Worm (Caenorhabditis elegans) whole organism, L2 larva: Measurements from ENCODE around the gene ceh-87.

ENCODE experiments used
- C34F6.9 ChIP-seq: fragments of 150-350 bp; optimal IDR thresholded peaks from 2 replicates; lab custom pipeline; 2014; ENCODE audit warnings: missing biosample characterization, missing genetic modification characterization
- R02D3.7 ChIP-seq: fragments of 150-350 bp; optimal IDR thresholded peaks from 2 replicates; lab custom pipeline; 2014; ENCODE audit warnings: missing biosample characterization, missing genetic modification characterization
- Y55F3AM.14 ChIP-seq: fragments of 200-800 bp; sonication (Bioruptor generic); optimal IDR thresholded peaks from 2 replicates; lab custom pipeline; 2018; ENCODE audit warnings: mild to moderate bottlenecking, missing genetic modification characterization, missing compliant biosample characterization
- ZK546.5 ChIP-seq: sonication (generic microtip); optimal IDR thresholded peaks from 2 replicates; lab custom pipeline; 2017; ENCODE audit warnings: missing biosample characterization, missing genetic modification characterization
- aly-2 ChIP-seq: fragments of 150-350 bp; optimal IDR thresholded peaks from 2 replicates; lab custom pipeline; 2014; ENCODE audit warnings: missing biosample characterization, missing genetic modification characterization
- blmp-1 ChIP-seq: sonication (generic microtip); optimal IDR thresholded peaks from 2 replicates; lab custom pipeline; 2017; ENCODE audit warnings: missing genetic modification characterization, mild to moderate bottlenecking, missing compliant biosample characterization, antibody characterized with exemption, moderate library complexity; ENCODE audit not compliant: insufficient read depth
- ceh-16 ChIP-seq: fragments of 150-350 bp; optimal IDR thresholded peaks from 2 replicates; lab custom pipeline; 2014; ENCODE audit warnings: missing biosample characterization, missing genetic modification characterization
- ceh-82 ChIP-seq: fragments of 150-350 bp; optimal IDR thresholded peaks from 2 replicates; lab custom pipeline; 2014; ENCODE audit warnings: missing biosample characterization, missing genetic modification characterization
- crh-2 ChIP-seq: sonication (generic microtip); optimal IDR thresholded peaks from 2 replicates; lab custom pipeline; 2017; ENCODE audit warnings: missing biosample characterization, missing genetic modification characterization
- egl-27 ChIP-seq: sonication (generic microtip); optimal IDR thresholded peaks from 3 replicates; lab custom pipeline; 2017; ENCODE audit warnings: missing biosample characterization, missing genetic modification reagents, missing genetic modification characterization
- elt-1 ChIP-seq: fragments of 150-350 bp; optimal IDR thresholded peaks from 2 replicates; lab custom pipeline; 2014; ENCODE audit warnings: missing biosample characterization, missing genetic modification characterization
- elt-3 ChIP-seq: sonication (generic microtip); optimal IDR thresholded peaks from 2 replicates; lab custom pipeline; 2017; ENCODE audit warnings: missing biosample characterization, missing genetic modification characterization
- fos-1 ChIP-seq: fragments of 150-350 bp; optimal IDR thresholded peaks from 2 replicates; lab custom pipeline; 2014; ENCODE audit warnings: missing biosample characterization, missing genetic modification characterization
- lin-11 ChIP-seq: fragments of 150-350 bp; sonication (generic microtip); optimal IDR thresholded peaks from 2 replicates; lab custom pipeline; 2014; ENCODE audit warnings: missing biosample characterization, missing genetic modification characterization, inconsistent platforms, mixed read lengths
- lin-13 ChIP-seq: fragments of 150-350 bp; optimal IDR thresholded peaks from 2 replicates; lab custom pipeline; 2014; ENCODE audit warnings: missing biosample characterization, missing genetic modification reagents, missing genetic modification characterization
- lin-39 ChIP-seq: fragments of 150-350 bp; optimal IDR thresholded peaks from 2 replicates; lab custom pipeline; 2014; ENCODE audit warnings: missing biosample characterization, missing genetic modification reagents, missing genetic modification characterization
- mab-5 ChIP-seq: fragments of 150-350 bp; optimal IDR thresholded peaks from 2 replicates; lab custom pipeline; 2014; ENCODE audit warnings: missing biosample characterization, missing genetic modification characterization
- mbf-1 ChIP-seq: sonication (generic microtip); optimal IDR thresholded peaks from 2 replicates; lab custom pipeline; 2017; ENCODE audit warnings: missing biosample characterization, missing genetic modification characterization
- mdl-1 ChIP-seq, 2 experiments: fragments of 150-350 bp in 1 of 2; sonication (generic microtip) in 1 of 2; optimal IDR thresholded peaks; 2 replicates each; lab custom pipeline; 2017; ENCODE audit warnings: missing biosample characterization in 2 of 2, missing genetic modification characterization in 2 of 2
- nhr-129 ChIP-seq: fragments of 150-350 bp; optimal IDR thresholded peaks from 2 replicates; lab custom pipeline; 2014; ENCODE audit warnings: missing biosample characterization, missing genetic modification characterization
- nhr-23 ChIP-seq: fragments of 150-350 bp; optimal IDR thresholded peaks from 2 replicates; lab custom pipeline; 2014; ENCODE audit warnings: missing biosample characterization, missing genetic modification reagents, missing genetic modification characterization
- nhr-25 ChIP-seq: fragments of 150-350 bp; sonication (generic microtip); optimal IDR thresholded peaks from 3 replicates; lab custom pipeline; 2014; ENCODE audit warnings: missing biosample characterization, missing genetic modification characterization
- nhr-6 ChIP-seq: fragments of 150-350 bp; optimal IDR thresholded peaks from 2 replicates; lab custom pipeline; 2014; ENCODE audit warnings: missing biosample characterization, missing genetic modification characterization
- nhr-77 ChIP-seq: fragments of 150-350 bp; optimal IDR thresholded peaks from 2 replicates; lab custom pipeline; 2014; ENCODE audit warnings: missing biosample characterization, missing genetic modification characterization
- sem-4 ChIP-seq: fragments of 150-350 bp; optimal IDR thresholded peaks from 2 replicates; lab custom pipeline; 2014; ENCODE audit warnings: missing biosample characterization, missing genetic modification reagents, missing genetic modification characterization
- skn-1 ChIP-seq: sonication (generic microtip); optimal IDR thresholded peaks from 2 replicates; lab custom pipeline; 2017; ENCODE audit warnings: missing biosample characterization, missing genetic modification characterization
- sma-3 ChIP-seq: sonication (generic microtip); optimal IDR thresholded peaks from 2 replicates; lab custom pipeline; 2016; ENCODE audit warnings: missing genetic modification reagents, missing genetic modification characterization, missing compliant biosample characterization
- sma-9 ChIP-seq, 2 experiments: fragments of 150-350 bp in 1 of 2; sonication (generic microtip) in 1 of 2; optimal IDR thresholded peaks; 2 replicates each; lab custom pipeline; 2014 to 2016; ENCODE audit warnings: missing genetic modification characterization in 2 of 2, mild to moderate bottlenecking in 1 of 2, missing biosample characterization in 1 of 2, missing compliant biosample characterization in 1 of 2, missing genetic modification reagents in 1 of 2, moderate library complexity in 1 of 2
- snpc-4 ChIP-seq: fragments of 150-350 bp; optimal IDR thresholded peaks from 2 replicates; lab custom pipeline; 2014; ENCODE audit warnings: missing biosample characterization, missing genetic modification characterization
- unc-55 ChIP-seq: fragments of 150-350 bp; sonication (generic microtip); optimal IDR thresholded peaks from 3 replicates; lab custom pipeline; 2014; ENCODE audit warnings: missing biosample characterization, missing genetic modification reagents, missing genetic modification characterization
- unc-62 ChIP-seq: fragments of 150-350 bp; optimal IDR thresholded peaks from 2 replicates; lab custom pipeline; 2014; ENCODE audit warnings: missing biosample characterization, missing genetic modification reagents, missing genetic modification characterization
- zag-1 ChIP-seq: fragments of 150-350 bp; optimal IDR thresholded peaks from 2 replicates; lab custom pipeline; 2014; ENCODE audit warnings: missing biosample characterization, missing genetic modification characterization
- ztf-1 ChIP-seq: fragments of 200-800 bp; sonication (Bioruptor generic); conservative IDR thresholded peaks from 2 replicates; pipeline ENCODE4 v1.3.6; 2022; ENCODE audit warnings: missing genetic modification characterization, missing compliant biosample characterization
- ztf-4 ChIP-seq: fragments of 150-350 bp; optimal IDR thresholded peaks from 2 replicates; lab custom pipeline; 2014; ENCODE audit warnings: missing biosample characterization, missing genetic modification characterization

The ceh-87 gene

DNA sequence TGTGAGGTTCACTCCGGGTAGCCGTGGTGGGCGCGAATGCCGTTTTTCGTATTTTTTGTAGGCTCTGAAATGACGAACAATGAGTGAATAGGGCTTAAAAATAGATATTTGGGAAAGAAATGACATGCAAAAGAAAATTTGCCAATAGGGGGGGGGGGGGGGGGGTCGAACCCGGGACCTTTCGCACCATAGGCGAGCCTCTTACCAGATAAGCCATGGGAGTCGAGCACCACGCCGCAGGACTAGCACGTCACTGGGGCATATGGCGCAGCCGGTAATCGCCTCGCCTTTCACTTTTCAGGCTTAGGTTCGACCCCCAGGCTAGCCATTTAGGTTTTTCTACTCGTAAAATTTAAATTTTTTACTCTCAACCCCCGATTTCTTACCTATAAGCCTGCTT lies 35.1 kb upstream of the ceh-87 start:
- TF ChIP-seq ceh-82 (tag; lab: Kevin White, UChicago) = no peak
- TF ChIP-seq mdl-1 (tag; optimal IDR thresholded peaks at IDR 0.05; lab: Kevin White, UChicago) = no peak
- no peak for TF ChIP-seq mbf-1
- no peak for TF ChIP-seq sma-9 (GFP tag; optimal IDR thresholded peaks at IDR 0.05; lab: Kevin White, UChicago)
- TF ChIP-seq sma-9 (tag; optimal IDR thresholded peaks at IDR 0.05; lab: Kevin White, UChicago) = no peak
- TF ChIP-seq skn-1 (tag; lab: Kevin White, UChicago) = no peak
- no peak for TF ChIP-seq sma-3
- TF ChIP-seq C34F6.9 (tag; lab: Kevin White, UChicago) = no peak
- TF ChIP-seq elt-1 (tag; lab: Kevin White, UChicago) = no peak
- no peak for TF ChIP-seq blmp-1
- TF ChIP-seq unc-55 (GFP tag; lab: Kevin White, UChicago) = no peak
- no peak for TF ChIP-seq lin-13 (GFP tag; lab: Kevin White, UChicago)
- TF ChIP-seq Y55F3AM.14 (GFP tag; lab: Kevin White, UChicago) = no peak
- TF ChIP-seq mab-5 = no peak
- no peak for TF ChIP-seq nhr-25 (tag; lab: Kevin White, UChicago)
- TF ChIP-seq, all 48 proteins: peak for 0

DNA sequence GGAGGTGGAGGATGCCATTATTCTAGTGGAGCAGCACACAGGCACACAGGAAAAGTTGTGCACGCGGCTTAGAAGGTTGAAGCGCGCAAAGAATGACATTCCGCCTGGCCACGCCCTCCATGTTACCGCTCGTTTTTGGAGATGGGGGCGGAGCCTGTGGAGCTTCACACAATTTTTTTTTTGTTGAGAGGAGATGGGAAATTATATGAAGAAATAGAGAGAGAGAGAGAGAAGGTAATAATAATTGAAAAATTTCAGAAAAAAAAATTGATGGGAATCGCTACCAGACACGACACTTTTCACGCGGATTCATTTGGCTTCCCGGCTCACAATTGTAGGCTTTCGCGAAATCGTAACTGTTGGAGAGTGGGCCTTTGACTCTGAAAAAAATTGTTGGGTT lies 33.2 kb upstream of the ceh-87 start, which contains the start of gene T05A8.3:
Gene T05A8.3 (minus strand): TSS at position 101 of the 400 bp plus-strand sequence.
- TF ChIP-seq nhr-23 (tag; lab: Kevin White, UChicago) (no peak), zag-1 (tag; lab: Kevin White, UChicago) (no peak), R02D3.7 (no peak), elt-3 (tag; lab: Kevin White, UChicago) (no peak), nhr-77 (no peak), fos-1 (no peak), mab-5 (no peak)
- TF ChIP-seq, all 48 proteins: peak for 0

DNA sequence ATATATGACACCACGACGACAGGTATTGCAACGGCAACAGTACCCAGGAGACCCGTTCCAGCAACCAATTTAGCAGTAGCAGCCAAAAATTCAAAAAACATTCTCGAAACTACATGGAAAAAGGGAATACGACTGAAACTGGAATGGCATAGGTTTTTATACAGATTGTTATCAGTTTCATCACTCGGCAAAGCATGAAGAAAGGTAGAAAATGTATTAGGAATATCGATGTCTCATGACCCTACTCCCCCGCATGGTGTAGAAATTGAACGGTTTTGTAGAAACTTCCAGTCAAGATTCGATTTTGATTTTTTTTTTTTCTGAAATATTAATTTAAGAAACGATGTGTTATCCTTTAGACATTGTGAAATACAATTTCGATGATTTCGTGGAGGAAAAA lies 26.8 kb upstream of the ceh-87 start, which contains the start of gene T05A8.2:
Gene T05A8.2 (minus strand): TSS at position 101 of the 400 bp plus-strand sequence.
- TF ChIP-seq egl-27 (tag; lab: Kevin White, UChicago) (no peak), unc-62 (GFP tag; lab: Kevin White, UChicago) (no peak)

DNA sequence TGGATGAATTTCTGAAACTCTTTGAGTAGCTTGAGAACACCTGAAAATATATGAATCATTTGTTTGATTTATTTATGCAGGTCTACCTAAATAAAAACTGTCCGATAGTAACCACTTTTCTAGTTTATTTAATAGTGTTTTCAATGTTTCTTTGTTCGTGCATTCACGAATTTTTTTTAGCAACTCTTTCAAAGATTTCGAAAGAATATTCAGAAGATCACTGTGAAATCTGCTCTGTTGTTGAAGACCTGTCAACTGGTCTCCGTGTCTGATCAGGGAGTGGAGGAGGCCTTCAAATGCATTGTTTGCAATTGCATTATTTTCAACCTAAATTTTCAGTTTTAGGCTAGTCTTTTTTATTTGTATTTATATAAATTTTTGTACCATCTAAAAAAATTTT lies 25.8 kb upstream of the ceh-87 start, which contains the start of gene T05A8.1:
Gene T05A8.1 (minus strand): TSS at position 101 of the 400 bp plus-strand sequence.
- TF ChIP-seq ZK546.5 (tag; lab: Kevin White, UChicago) = no peak
- TF ChIP-seq nhr-23 (tag; lab: Kevin White, UChicago) = no peak
- no peak for TF ChIP-seq sem-4 (tag; lab: Kevin White, UChicago)
- no peak for TF ChIP-seq lin-39 (tag; lab: Kevin White, UChicago)
- no peak for TF ChIP-seq Y55F3AM.14 (GFP tag; lab: Kevin White, UChicago)

DNA sequence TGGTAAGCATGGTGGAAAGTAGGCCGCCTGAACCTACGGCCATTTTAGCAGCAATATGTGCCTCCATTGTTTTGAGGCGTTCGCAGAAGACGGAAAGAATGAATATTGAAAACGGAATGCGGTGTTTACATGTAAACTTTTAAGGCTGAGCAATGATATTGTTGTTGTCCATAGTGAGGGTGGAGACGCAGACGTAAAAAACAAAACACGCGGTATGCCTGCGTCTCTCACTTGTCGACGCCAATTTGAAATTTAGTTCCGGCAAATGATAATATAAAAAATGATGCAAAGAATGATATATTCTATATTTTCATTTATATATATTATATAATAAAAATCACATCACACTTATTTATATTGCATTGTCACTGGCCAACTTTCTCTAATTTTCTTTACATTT lies 23.8 kb upstream of the ceh-87 start, which contains the start of gene Y47G7B.2:
Gene Y47G7B.2 (minus strand): TSS at position 143 of the 400 bp plus-strand sequence.
- no peak for TF ChIP-seq nhr-6 (tag; lab: Kevin White, UChicago)
- TF ChIP-seq sma-9 (GFP tag; optimal IDR thresholded peaks at IDR 0.05; lab: Kevin White, UChicago) = peak; percentile 37
- no peak for TF ChIP-seq sma-9 (tag; optimal IDR thresholded peaks at IDR 0.05; lab: Kevin White, UChicago)
- peak; percentile 45 for TF ChIP-seq nhr-129 (tag; lab: Kevin White, UChicago)
- peak; percentile 13 for TF ChIP-seq C34F6.9 (tag; lab: Kevin White, UChicago)
- peak; percentile 48 for TF ChIP-seq unc-55 (GFP tag; lab: Kevin White, UChicago)

DNA sequence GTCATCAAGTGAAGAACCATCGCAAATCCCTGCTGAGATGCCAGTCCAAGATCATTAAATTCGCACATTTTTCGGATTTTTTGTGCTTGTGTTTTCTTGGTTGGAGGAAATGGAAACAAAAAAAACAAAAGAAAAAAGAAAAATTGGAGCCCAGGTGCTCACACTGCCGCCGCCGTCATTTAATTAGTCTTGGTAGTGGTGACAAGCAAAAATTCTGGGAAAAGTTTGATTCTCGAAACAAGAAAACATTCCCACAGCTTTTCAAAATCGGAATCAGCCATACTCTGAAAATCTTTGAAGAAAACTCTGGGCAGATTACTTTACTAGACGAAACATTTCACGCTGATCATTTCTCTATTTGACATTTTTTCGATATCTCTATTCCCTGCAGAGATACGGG lies 21.1 kb upstream of the ceh-87 start, which contains the start of gene srh-128:
Gene srh-128 (minus strand): TSS at position 101 of the 400 bp plus-strand sequence.
- no peak for TF ChIP-seq nhr-77
- no peak for TF ChIP-seq lin-11 (tag; lab: Kevin White, UChicago)
- TF ChIP-seq lin-39 (tag; lab: Kevin White, UChicago) = no peak
- no peak for TF ChIP-seq crh-2
- TF ChIP-seq sma-9 (GFP tag; optimal IDR thresholded peaks at IDR 0.05; lab: Kevin White, UChicago) = no peak
- TF ChIP-seq sma-9 (tag; optimal IDR thresholded peaks at IDR 0.05; lab: Kevin White, UChicago) = no peak
- TF ChIP-seq ztf-4 (tag; lab: Kevin White, UChicago) = no peak
- TF ChIP-seq nhr-23 (tag; lab: Kevin White, UChicago) = no peak
- TF ChIP-seq ztf-1 (GFP tag; lab: Robert Waterston, UW) = no peak
- TF ChIP-seq blmp-1 = no peak
- TF ChIP-seq egl-27 (tag; lab: Kevin White, UChicago) = no peak
- TF ChIP-seq mbf-1 = no peak
- TF ChIP-seq aly-2 (tag; lab: Kevin White, UChicago) = no peak
- no peak for TF ChIP-seq snpc-4 (tag; lab: Kevin White, UChicago)
- TF ChIP-seq mab-5 = no peak
- TF ChIP-seq unc-55 (GFP tag; lab: Kevin White, UChicago) = no peak
- TF ChIP-seq nhr-25 (tag; lab: Kevin White, UChicago) = no peak
- TF ChIP-seq ceh-16 = no peak
- TF ChIP-seq C34F6.9 (tag; lab: Kevin White, UChicago) = no peak
